Worm (Caenorhabditis elegans) whole organism, L4 larva: ENCODE results near the gene ZK1320.11.

Experiments
- F26F4.8 ChIP-seq: fragments of 200-800 bp; sonication (Bioruptor generic); conservative IDR thresholded peaks from 2 replicates; pipeline ENCODE4 v1.3.6; 2022; ENCODE audit warnings: missing genetic modification characterization, missing compliant biosample characterization
- F44E2.7 ChIP-seq: fragments of 200-800 bp; sonication (Bioruptor generic); IDR thresholded peaks from 2 replicates; pipeline ENCODE4 v2.1.2; 2022; ENCODE audit warnings: missing genetic modification characterization, missing compliant biosample characterization
- R02D3.7 ChIP-seq: fragments of 150-350 bp; sonication (generic microtip); optimal IDR thresholded peaks from 3 replicates; lab custom pipeline; 2014; ENCODE audit warnings: missing biosample characterization, missing genetic modification characterization
- T20F7.1 ChIP-seq: fragments of 200-800 bp; sonication (Bioruptor generic); optimal IDR thresholded peaks from 2 replicates; lab custom pipeline; 2018; ENCODE audit warnings: mild to moderate bottlenecking, missing genetic modification characterization, missing compliant biosample characterization
- T26A8.4 ChIP-seq: fragments of 200-800 bp; sonication (Bioruptor generic); IDR thresholded peaks from 2 replicates; pipeline ENCODE4 v1.3.6; 2022; ENCODE audit warnings: missing genetic modification characterization, missing compliant biosample characterization
- Y105C5A.15 ChIP-seq: fragments of 200-800 bp; sonication (Bioruptor generic); IDR thresholded peaks from 2 replicates; pipeline ENCODE4 v1.3.6; 2022; ENCODE audit warnings: missing genetic modification characterization, missing compliant biosample characterization
- ama-1 ChIP-seq: fragments of 150-350 bp; optimal IDR thresholded peaks from 2 replicates; lab custom pipeline; 2014; ENCODE audit warnings: inconsistent platforms, mixed read lengths
- attf-4 ChIP-seq: sonication (generic microtip); optimal IDR thresholded peaks from 3 replicates; lab custom pipeline; 2017; ENCODE audit warnings: missing biosample characterization, missing genetic modification characterization
- ceh-32 ChIP-seq: sonication (generic microtip); optimal IDR thresholded peaks from 2 replicates; lab custom pipeline; 2016; ENCODE audit warnings: mild to moderate bottlenecking, missing genetic modification characterization, missing compliant biosample characterization; ENCODE audit not compliant: poor library complexity
- ceh-82 ChIP-seq: sonication (generic microtip); optimal IDR thresholded peaks from 2 replicates; lab custom pipeline; 2017; ENCODE audit warnings: missing biosample characterization, missing genetic modification characterization
- ctbp-1 ChIP-seq: fragments of 200-800 bp; sonication (Bioruptor generic); IDR thresholded peaks from 2 replicates; pipeline ENCODE4 v1.3.6; 2022; ENCODE audit warnings: missing genetic modification reagents, missing genetic modification characterization, missing compliant biosample characterization
- daf-12 ChIP-seq: fragments of 150-350 bp; optimal IDR thresholded peaks from 2 replicates; lab custom pipeline; 2014; ENCODE audit warnings: missing biosample characterization, missing genetic modification reagents, missing genetic modification characterization
- daf-19 ChIP-seq: fragments of 200-800 bp; sonication (Bioruptor generic); conservative IDR thresholded peaks from 2 replicates; pipeline ENCODE4 v1.3.6; 2022; ENCODE audit warnings: missing genetic modification characterization, missing compliant biosample characterization
- daf-8 ChIP-seq: fragments of 200-800 bp; sonication (Bioruptor generic); IDR thresholded peaks from 2 replicates; pipeline ENCODE4 v1.3.6; 2022; ENCODE audit warnings: missing genetic modification characterization, missing compliant biosample characterization
- dmd-8 ChIP-seq: fragments of 200-800 bp; sonication (Bioruptor generic); IDR thresholded peaks from 2 replicates; pipeline ENCODE4 v1.3.6; 2022; ENCODE audit warnings: missing genetic modification characterization, missing compliant biosample characterization
- dpl-1 ChIP-seq: fragments of 150-350 bp; optimal IDR thresholded peaks from 2 replicates; lab custom pipeline; 2014; ENCODE audit warnings: missing biosample characterization, missing genetic modification reagents, missing genetic modification characterization
- egl-27 ChIP-seq: sonication (generic microtip); optimal IDR thresholded peaks from 3 replicates; lab custom pipeline; 2017; ENCODE audit warnings: missing biosample characterization, missing genetic modification reagents, missing genetic modification characterization
- gei-8 ChIP-seq: fragments of 200-800 bp; sonication (Bioruptor generic); optimal IDR thresholded peaks from 2 replicates; lab custom pipeline; 2018; ENCODE audit warnings: mild to moderate bottlenecking, missing genetic modification characterization, missing compliant biosample characterization
- hif-1 ChIP-seq, 2 experiments: sonication (generic microtip); optimal IDR thresholded peaks; 2 replicates each; lab custom pipeline; 2016 to 2017; ENCODE audit warnings: missing compliant biosample characterization in 2 of 2, missing genetic modification characterization in 2 of 2, missing genetic modification reagents in 2 of 2, missing genotype in 2 of 2, mild to moderate bottlenecking in 1 of 2
- hlh-11 ChIP-seq: fragments of 200-800 bp; sonication (Bioruptor generic); optimal IDR thresholded peaks from 2 replicates; lab custom pipeline; 2018; ENCODE audit warnings: mild to moderate bottlenecking, missing genetic modification characterization, missing compliant biosample characterization
- hlh-30 ChIP-seq: sonication (generic microtip); optimal IDR thresholded peaks from 2 replicates; lab custom pipeline; 2017; ENCODE audit warnings: antibody characterized with exemption, mild to moderate bottlenecking, missing genetic modification characterization, missing compliant biosample characterization; ENCODE audit not compliant: insufficient read depth
- hmg-1.1 ChIP-seq: fragments of 200-800 bp; sonication (Bioruptor generic); IDR thresholded peaks from 2 replicates; pipeline ENCODE4 v1.3.6; 2022; ENCODE audit warnings: missing genetic modification reagents, missing genetic modification characterization, missing compliant biosample characterization
- lin-1 ChIP-seq: fragments of 200-800 bp; sonication (Bioruptor generic); IDR thresholded peaks from 2 replicates; pipeline ENCODE4 v1.3.6; 2022; ENCODE audit warnings: missing genetic modification reagents, missing genetic modification characterization, missing compliant biosample characterization
- lin-15B ChIP-seq: fragments of 150-350 bp; sonication (generic microtip); optimal IDR thresholded peaks from 3 replicates; lab custom pipeline; 2014; ENCODE audit warnings: missing biosample characterization, missing genetic modification characterization
- lir-3 ChIP-seq: sonication (generic microtip); optimal IDR thresholded peaks from 2 replicates; lab custom pipeline; 2016; ENCODE audit warnings: mild to moderate bottlenecking, missing genetic modification characterization, missing compliant biosample characterization
- lsy-2 ChIP-seq, 2 experiments: fragments of 150-350 bp in 1 of 2; sonication (generic microtip) in 1 of 2; optimal IDR thresholded peaks; 2 replicates each; lab custom pipeline; 2014 to 2017; ENCODE audit warnings: missing biosample characterization in 2 of 2, missing genetic modification characterization in 2 of 2
- madf-5 ChIP-seq, 2 experiments: fragments of 200-800 bp; sonication (Bioruptor generic); IDR thresholded peaks; 2 replicates each; pipeline ENCODE4 v1.3.6; 2022; ENCODE audit warnings: missing compliant biosample characterization in 2 of 2, missing genetic modification characterization in 2 of 2
- mdl-1 ChIP-seq, 2 experiments: fragments of 150-350 bp in 1 of 2; sonication (generic microtip) in 1 of 2; optimal IDR thresholded peaks; 2 replicates each; lab custom pipeline; 2014 to 2017; ENCODE audit warnings: missing biosample characterization in 2 of 2, missing genetic modification characterization in 2 of 2
- mdt-29 ChIP-seq: fragments of 200-800 bp; sonication (Bioruptor generic); IDR thresholded peaks from 2 replicates; pipeline ENCODE4 v1.3.6; 2022; ENCODE audit warnings: missing genetic modification reagents, missing genetic modification characterization, missing compliant biosample characterization
- mep-1 ChIP-seq: fragments of 150-350 bp; sonication (generic microtip); optimal IDR thresholded peaks from 3 replicates; lab custom pipeline; 2014; ENCODE audit warnings: missing biosample characterization, missing genetic modification characterization
- mxl-2 ChIP-seq: fragments of 200-800 bp; sonication (Bioruptor generic); conservative IDR thresholded peaks from 2 replicates; pipeline ENCODE4 v1.3.6; 2022; ENCODE audit warnings: missing genetic modification reagents, missing genetic modification characterization, missing compliant biosample characterization
- nhr-111 ChIP-seq: fragments of 200-800 bp; sonication (Bioruptor generic); optimal IDR thresholded peaks from 2 replicates; lab custom pipeline; 2018; ENCODE audit warnings: mild to moderate bottlenecking, missing genetic modification characterization, missing compliant biosample characterization
- nhr-237 ChIP-seq: sonication (generic microtip); optimal IDR thresholded peaks from 2 replicates; lab custom pipeline; 2017; ENCODE audit warnings: missing biosample characterization, missing genetic modification characterization
- nhr-25 ChIP-seq: sonication (generic microtip); optimal IDR thresholded peaks from 2 replicates; lab custom pipeline; 2017; ENCODE audit warnings: missing genetic modification characterization, mild to moderate bottlenecking, missing compliant biosample characterization, antibody characterized with exemption, moderate library complexity, borderline replicate concordance; ENCODE audit not compliant: insufficient read depth
- nhr-41 ChIP-seq: fragments of 200-800 bp; sonication (Bioruptor generic); IDR thresholded peaks from 2 replicates; pipeline ENCODE4 v1.3.6; 2022; ENCODE audit warnings: missing genetic modification reagents, missing genetic modification characterization, missing compliant biosample characterization
- nhr-76 ChIP-seq: fragments of 150-350 bp; optimal IDR thresholded peaks from 2 replicates; lab custom pipeline; 2014; ENCODE audit warnings: missing biosample characterization, missing genetic modification characterization
- nhr-77 ChIP-seq: fragments of 150-350 bp; optimal IDR thresholded peaks from 2 replicates; lab custom pipeline; 2014; ENCODE audit warnings: missing biosample characterization, missing genetic modification characterization
- pqm-1 ChIP-seq: sonication (generic microtip); optimal IDR thresholded peaks from 2 replicates; lab custom pipeline; 2017; ENCODE audit warnings: missing biosample characterization, missing genetic modification characterization
- rbr-2 ChIP-seq: sonication (generic microtip); optimal IDR thresholded peaks from 2 replicates; lab custom pipeline; 2016; ENCODE audit warnings: missing genotype, missing genetic modification characterization, missing compliant biosample characterization
- saeg-2 ChIP-seq: fragments of 200-800 bp; sonication (Bioruptor generic); IDR thresholded peaks from 2 replicates; pipeline ENCODE4 v1.3.6; 2022; ENCODE audit warnings: missing genetic modification reagents, missing genetic modification characterization, missing compliant biosample characterization
- skn-1 ChIP-seq: fragments of 150-350 bp; optimal IDR thresholded peaks from 2 replicates; lab custom pipeline; 2014; ENCODE audit warnings: missing biosample characterization, missing genetic modification characterization
- snpc-1.2 ChIP-seq: fragments of 200-800 bp; sonication (Bioruptor generic); IDR thresholded peaks from 2 replicates; pipeline ENCODE4 v1.3.6; 2022; ENCODE audit warnings: missing genetic modification reagents, missing genetic modification characterization, missing compliant biosample characterization
- snpc-4 ChIP-seq: fragments of 150-350 bp; optimal IDR thresholded peaks from 2 replicates; lab custom pipeline; 2014; ENCODE audit warnings: missing biosample characterization, missing genetic modification characterization
- tag-97 ChIP-seq: fragments of 200-800 bp; sonication (Bioruptor generic); IDR thresholded peaks from 2 replicates; pipeline ENCODE4 v1.3.6; 2022; ENCODE audit warnings: missing genetic modification characterization, missing compliant biosample characterization
- tra-1 ChIP-seq: fragments of 200-800 bp; sonication (Bioruptor generic); IDR thresholded peaks from 2 replicates; pipeline ENCODE4 v1.3.6; 2022; ENCODE audit warnings: missing genetic modification reagents, missing genetic modification characterization, missing compliant biosample characterization
- unc-130 ChIP-seq: sonication (generic microtip); optimal IDR thresholded peaks from 2 replicates; lab custom pipeline; 2016; ENCODE audit warnings: missing genetic modification reagents, missing genetic modification characterization, missing compliant biosample characterization
- unc-62 ChIP-seq, 3 experiments: fragments of 150-350 bp in 1 of 3; sonication (generic microtip); optimal IDR thresholded peaks in 2 of 3; peaks in 1 of 3; 1 replicate in 1 of 3; 2 replicates in 2 of 3; lab custom pipeline; 2014 to 2017; ENCODE audit warnings: missing biosample characterization in 3 of 3, missing genetic modification characterization in 3 of 3, missing genetic modification reagents in 3 of 3, missing genotype in 1 of 3
- vab-7 ChIP-seq: fragments of 200-800 bp; sonication (Bioruptor generic); IDR thresholded peaks from 2 replicates; pipeline ENCODE4 v1.3.6; 2022; ENCODE audit warnings: missing genetic modification reagents, missing genetic modification characterization, missing compliant biosample characterization
- zag-1 ChIP-seq: fragments of 150-350 bp; optimal IDR thresholded peaks from 2 replicates; lab custom pipeline; 2014; ENCODE audit warnings: missing biosample characterization, missing genetic modification characterization
- zfp-3 ChIP-seq: fragments of 200-800 bp; sonication (Bioruptor generic); conservative IDR thresholded peaks from 2 replicates; pipeline ENCODE4 v1.3.6; 2022; ENCODE audit warnings: missing genetic modification reagents, missing genetic modification characterization, missing compliant biosample characterization
- zip-2 ChIP-seq: fragments of 150-350 bp; optimal IDR thresholded peaks from 2 replicates; lab custom pipeline; 2014; ENCODE audit warnings: missing biosample characterization, missing genetic modification characterization

The ZK1320.11 gene

DNA sequence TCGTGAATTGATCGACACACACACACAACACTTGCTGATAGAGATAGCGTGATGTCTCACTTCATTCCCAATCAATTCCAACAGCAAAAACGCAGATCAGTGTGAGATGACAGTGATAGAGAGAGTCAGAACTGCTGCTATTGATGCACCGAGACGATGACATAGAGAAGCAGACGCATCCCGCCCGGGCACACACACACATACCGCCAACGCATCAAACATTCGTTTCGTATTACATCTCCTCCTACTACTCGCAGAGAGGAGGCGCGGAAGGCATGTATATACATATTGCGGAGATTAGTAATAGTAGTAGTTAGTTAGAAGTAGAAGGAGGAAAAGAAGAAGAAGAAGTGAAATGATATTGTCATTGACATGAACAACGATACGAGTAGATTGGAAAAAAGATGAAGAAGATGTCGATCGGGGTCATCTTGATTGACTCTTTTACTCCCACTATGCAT is 48.0 kb upstream of the ZK1320.11 start (continued):
- TF ChIP-seq vab-7 (GFP tag; lab: Robert Waterston, UW) (no peak), nhr-77 (tag; lab: Kevin White, UChicago) (peak; percentile 3), daf-12 (tag; lab: Kevin White, UChicago) (no peak), zfp-3 (no peak), mxl-2 (GFP tag; lab: Robert Waterston, UW) (0 out of 2 replicates have a peak, but pooled peaks have one; percentile 33), nhr-237 (no peak), nhr-76 (tag; lab: Kevin White, UChicago) (no peak), nhr-25 (no peak), zip-2 (tag; lab: Kevin White, UChicago) (no peak), ceh-82 (no peak), lir-3 (tag; lab: Kevin White, UChicago) (no peak), hlh-11 (peak; percentile 92), ctbp-1 (GFP tag; lab: Robert Waterston, UW) (no peak), F44E2.7 (no peak), attf-4 (no peak), daf-8 (GFP tag; lab: Robert Waterston, UW) (no peak), mdl-1 (tag; optimal IDR thresholded peaks at IDR 0.05; lab: Kevin White, UChicago) (peak in 1 of 2 experiments; percentile 74), R02D3.7 (tag; lab: Kevin White, UChicago) (no peak), mep-1 (tag; lab: Kevin White, UChicago) (peak; percentile 75), Y105C5A.15 (GFP tag; lab: Robert Waterston, UW) (no peak), nhr-111 (GFP tag; lab: Kevin White, UChicago) (no peak), snpc-1.2 (GFP tag; lab: Robert Waterston, UW) (no peak), dmd-8 (GFP tag; lab: Robert Waterston, UW) (no peak), saeg-2 (GFP tag; lab: Robert Waterston, UW) (0 out of 2 replicates have a peak, but pooled peaks have one; percentile 18), pqm-1 (peak; percentile 41), lin-15B (tag; lab: Kevin White, UChicago) (no peak), tag-97 (GFP tag; lab: Robert Waterston, UW) (no peak), hmg-1.1 (GFP tag; lab: Robert Waterston, UW) (peak; percentile 46), unc-130 (GFP tag; lab: Kevin White, UChicago) (no peak), snpc-4 (tag; lab: Kevin White, UChicago) (no peak), skn-1 (tag; lab: Kevin White, UChicago) (no peak), T26A8.4 (GFP tag; lab: Robert Waterston, UW) (peak; percentile 33), nhr-41 (0 out of 2 replicates have a peak, but pooled peaks have one; percentile 53), hif-1 (tag; optimal IDR thresholded peaks at IDR 0.05; lab: Kevin White, UChicago) (no peak), hlh-30 (peak; percentile 79), lin-1 (GFP tag; lab: Robert Waterston, UW) (peak; percentile 56; the same call in 1 of the 2 replicates), dpl-1 (peak; percentile 37), gei-8 (GFP tag; lab: Kevin White, UChicago) (no peak), ceh-32 (tag; lab: Kevin White, UChicago) (no peak), egl-27 (tag; lab: Kevin White, UChicago) (no peak), unc-62 (GFP tag; optimal IDR thresholded peaks at IDR 0.05 in 1 of 2; lab: Kevin White, UChicago) (peak in 1 of 2 experiments; percentile 42), unc-62 (tag; optimal IDR thresholded peaks at IDR 0.05; lab: Kevin White, UChicago) (no peak), zag-1 (no peak), madf-5 (GFP tag; IDR thresholded peaks at IDR 0.05; lab: Robert Waterston, UW) (no peak), tra-1 (GFP tag; lab: Robert Waterston, UW) (peak; percentile 53), lsy-2 (tag; optimal IDR thresholded peaks at IDR 0.05; lab: Kevin White, UChicago) (peak; percentile 45 to 48), mdt-29 (GFP tag; lab: Robert Waterston, UW) (no peak), F26F4.8 (GFP tag; lab: Robert Waterston, UW) (no peak), ama-1 (lab: Kevin White, UChicago) (peak; percentile 2), daf-19 (GFP tag; lab: Robert Waterston, UW) (no peak), rbr-2 (tag; lab: Kevin White, UChicago) (no peak), T20F7.1 (GFP tag; lab: Kevin White, UChicago) (peak; percentile 43)
